Worm (Caenorhabditis elegans) whole organism, L3 larva: Measurements from ENCODE around the gene R13H7.2.

Experiments used
- ZK546.5 ChIP-seq: sonication (generic microtip); optimal IDR thresholded peaks from 2 replicates; lab custom pipeline; 2017; ENCODE audit warnings: missing biosample characterization, missing genetic modification characterization
- aly-2 ChIP-seq: fragments of 150-350 bp; optimal IDR thresholded peaks from 2 replicates; lab custom pipeline; 2014; ENCODE audit warnings: missing biosample characterization, missing genetic modification characterization
- ceh-16 ChIP-seq: sonication (generic microtip); optimal IDR thresholded peaks from 2 replicates; lab custom pipeline; 2017; ENCODE audit warnings: missing biosample characterization, missing genetic modification characterization
- ceh-28 ChIP-seq: fragments of 150-350 bp; optimal IDR thresholded peaks from 2 replicates; lab custom pipeline; 2014; ENCODE audit warnings: missing biosample characterization, missing genetic modification reagents, missing genetic modification characterization
- ceh-82 ChIP-seq: fragments of 150-350 bp; optimal IDR thresholded peaks from 2 replicates; lab custom pipeline; 2014; ENCODE audit warnings: missing biosample characterization, missing genetic modification characterization
- ceh-9 ChIP-seq: sonication (generic microtip); optimal IDR thresholded peaks from 2 replicates; lab custom pipeline; 2018; ENCODE audit warnings: missing biosample characterization, missing genetic modification characterization
- egl-27 ChIP-seq: sonication (generic microtip); optimal IDR thresholded peaks from 4 replicates; lab custom pipeline; 2017; ENCODE audit warnings: missing biosample characterization, missing genetic modification reagents, missing genetic modification characterization
- elt-1 ChIP-seq: fragments of 150-350 bp; optimal IDR thresholded peaks from 2 replicates; lab custom pipeline; 2014; ENCODE audit warnings: missing biosample characterization, missing genetic modification characterization
- elt-2 ChIP-seq: sonication (generic microtip); optimal IDR thresholded peaks from 2 replicates; lab custom pipeline; 2016; ENCODE audit warnings: missing genetic modification reagents, mild to moderate bottlenecking, missing genetic modification characterization, missing compliant biosample characterization
- elt-3 ChIP-seq, 3 experiments: fragments of 150-350 bp in 1 of 3; sonication (generic microtip) in 2 of 3; optimal IDR thresholded peaks; 2 replicates in 2 of 3; 4 replicates in 1 of 3; lab custom pipeline; 2014 to 2017; ENCODE audit warnings: missing biosample characterization in 3 of 3, missing genetic modification characterization in 3 of 3
- eor-1 ChIP-seq, 2 experiments: fragments of 150-350 bp; optimal IDR thresholded peaks; 2 replicates each; lab custom pipeline; 2014 to 2018; ENCODE audit warnings: missing biosample characterization in 2 of 2, missing genetic modification characterization in 2 of 2
- fkh-10 ChIP-seq: sonication (generic microtip); optimal IDR thresholded peaks from 2 replicates; lab custom pipeline; 2017; ENCODE audit warnings: missing biosample characterization, missing genetic modification reagents, missing genetic modification characterization
- fkh-2 ChIP-seq: fragments of 150-350 bp; optimal IDR thresholded peaks from 2 replicates; lab custom pipeline; 2014; ENCODE audit warnings: missing biosample characterization, missing genetic modification reagents, missing genetic modification characterization
- fos-1 ChIP-seq: fragments of 150-350 bp; optimal IDR thresholded peaks from 2 replicates; lab custom pipeline; 2014; ENCODE audit warnings: missing biosample characterization, missing genetic modification characterization
- hmg-11 ChIP-seq: sonication (generic microtip); optimal IDR thresholded peaks from 2 replicates; lab custom pipeline; 2016; ENCODE audit warnings: missing genetic modification characterization, missing compliant biosample characterization
- jun-1 ChIP-seq: fragments of 150-350 bp; optimal IDR thresholded peaks from 2 replicates; lab custom pipeline; 2014; ENCODE audit warnings: missing biosample characterization, missing genetic modification reagents, missing genetic modification characterization
- lin-15B ChIP-seq: fragments of 150-350 bp; optimal IDR thresholded peaks from 2 replicates; lab custom pipeline; 2014; ENCODE audit warnings: missing biosample characterization, missing genetic modification characterization
- lin-39 ChIP-seq: fragments of 150-350 bp; optimal IDR thresholded peaks from 2 replicates; lab custom pipeline; 2018; ENCODE audit warnings: missing biosample characterization, missing genetic modification reagents, missing genetic modification characterization
- lsy-12 ChIP-seq: sonication (generic microtip); optimal IDR thresholded peaks from 2 replicates; lab custom pipeline; 2016; ENCODE audit warnings: mild to moderate bottlenecking, missing genetic modification characterization, missing compliant biosample characterization
- nfya-1 ChIP-seq: sonication (generic microtip); optimal IDR thresholded peaks from 2 replicates; lab custom pipeline; 2017; ENCODE audit warnings: missing genetic modification characterization, mild to moderate bottlenecking, missing compliant biosample characterization, antibody characterized with exemption, moderate library complexity; ENCODE audit not compliant: insufficient read depth
- nhr-11 ChIP-seq: fragments of 150-350 bp; optimal IDR thresholded peaks from 2 replicates; lab custom pipeline; 2014; ENCODE audit warnings: missing biosample characterization, missing genetic modification characterization
- nhr-12 ChIP-seq: fragments of 150-350 bp; optimal IDR thresholded peaks from 2 replicates; lab custom pipeline; 2014; ENCODE audit warnings: missing biosample characterization, missing genetic modification characterization
- nhr-23 ChIP-seq: fragments of 150-350 bp; optimal IDR thresholded peaks from 2 replicates; lab custom pipeline; 2014; ENCODE audit warnings: missing biosample characterization, missing genetic modification reagents, missing genetic modification characterization
- nhr-237 ChIP-seq: fragments of 150-350 bp; optimal IDR thresholded peaks from 2 replicates; lab custom pipeline; 2014; ENCODE audit warnings: missing biosample characterization, missing genetic modification characterization
- nhr-25 ChIP-seq: sonication (generic microtip); optimal IDR thresholded peaks from 2 replicates; lab custom pipeline; 2017; ENCODE audit warnings: missing biosample characterization, missing genetic modification characterization
- nhr-28 ChIP-seq: fragments of 150-350 bp; optimal IDR thresholded peaks from 2 replicates; lab custom pipeline; 2014; ENCODE audit warnings: missing biosample characterization, missing genetic modification characterization
- nhr-76 ChIP-seq: fragments of 150-350 bp; sonication (generic microtip); optimal IDR thresholded peaks from 5 replicates; lab custom pipeline; 2014; ENCODE audit warnings: missing biosample characterization, missing genetic modification characterization
- pha-4 ChIP-seq: fragments of 150-350 bp; optimal IDR thresholded peaks from 2 replicates; lab custom pipeline; 2014; ENCODE audit warnings: missing biosample characterization, missing genetic modification reagents, missing genetic modification characterization
- pqm-1 ChIP-seq: fragments of 150-350 bp; optimal IDR thresholded peaks from 2 replicates; lab custom pipeline; 2017; ENCODE audit warnings: missing biosample characterization, missing genetic modification characterization, inconsistent platforms
- sea-2 ChIP-seq: fragments of 150-350 bp; sonication (generic microtip); optimal IDR thresholded peaks from 4 replicates; lab custom pipeline; 2014; ENCODE audit warnings: missing biosample characterization, missing genetic modification reagents, missing genetic modification characterization
- skn-1 ChIP-seq: fragments of 150-350 bp; optimal IDR thresholded peaks from 2 replicates; lab custom pipeline; 2014; ENCODE audit warnings: missing biosample characterization, missing genetic modification characterization
- snpc-4 ChIP-seq: fragments of 150-350 bp; optimal IDR thresholded peaks from 2 replicates; lab custom pipeline; 2014; ENCODE audit warnings: missing biosample characterization, missing genetic modification characterization
- tbx-2 ChIP-seq: sonication (generic microtip); optimal IDR thresholded peaks from 2 replicates; lab custom pipeline; 2016; ENCODE audit warnings: mild to moderate bottlenecking, missing genetic modification characterization, missing compliant biosample characterization
- unc-62 ChIP-seq: fragments of 150-350 bp; sonication (generic microtip); optimal IDR thresholded peaks from 4 replicates; lab custom pipeline; 2014; ENCODE audit warnings: missing biosample characterization, missing genetic modification reagents, missing genetic modification characterization
- zag-1 ChIP-seq: fragments of 150-350 bp; optimal IDR thresholded peaks from 2 replicates; lab custom pipeline; 2014; ENCODE audit warnings: missing biosample characterization, missing genetic modification characterization
- ztf-11 ChIP-seq: fragments of 150-350 bp; optimal IDR thresholded peaks from 2 replicates; lab custom pipeline; 2014; ENCODE audit warnings: missing biosample characterization, missing genetic modification characterization
- ztf-4 ChIP-seq: fragments of 150-350 bp; optimal IDR thresholded peaks from 2 replicates; lab custom pipeline; 2014; ENCODE audit warnings: missing biosample characterization, missing genetic modification characterization

Gene R13H7.2

DNA sequence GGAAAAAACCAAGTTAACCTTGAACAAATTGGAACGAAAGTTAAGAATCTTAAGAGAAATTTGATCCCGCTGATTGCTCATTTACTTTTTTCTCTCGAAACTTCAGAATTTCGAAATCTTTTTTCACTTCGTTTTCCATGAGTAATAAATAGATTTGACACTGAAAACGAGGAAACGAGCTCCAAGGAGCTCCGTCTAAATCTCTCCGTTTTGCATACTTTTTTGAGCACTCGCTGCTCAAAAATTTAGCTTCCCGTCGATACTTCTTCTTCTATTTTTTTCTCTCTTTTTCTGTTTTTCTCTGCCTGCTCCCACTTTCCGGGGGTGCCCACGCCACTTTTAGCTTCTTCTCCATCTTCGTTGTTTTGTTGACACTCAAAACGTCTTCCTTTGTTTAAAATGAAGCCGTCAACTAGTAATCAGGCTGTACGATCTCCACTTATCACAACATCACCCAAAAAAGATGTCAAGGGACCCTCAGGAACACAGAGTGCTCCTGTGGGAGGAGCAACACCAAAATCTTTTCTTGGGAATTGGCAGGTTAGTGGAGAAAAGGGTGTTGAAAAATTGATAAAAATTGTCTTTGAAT, 52.6 kb downstream of the R13H7.2 start, which contains the start of gene C17H12.10:
TSS of gene C17H12.10 (plus strand) at position 325 of the 589 bp plus-strand sequence.
- TF ChIP-seq jun-1 (tag; lab: Kevin White, UChicago) (no peak), fkh-10 (GFP tag; lab: Kevin White, UChicago) (peak; percentile 41), hmg-11 (tag; lab: Kevin White, UChicago) (peak; percentile 3), eor-1 (tag; optimal IDR thresholded peaks at IDR 0.05; lab: Kevin White, UChicago) (no peak), elt-1 (tag; lab: Kevin White, UChicago) (peak; percentile 71), lin-39 (peak; percentile 67), fos-1 (tag; lab: Kevin White, UChicago) (no peak), lin-15B (tag; lab: Kevin White, UChicago) (peak; percentile 28), unc-62 (GFP tag; lab: Kevin White, UChicago) (no peak), nfya-1 (peak; percentile 54), ceh-16 (tag; lab: Kevin White, UChicago) (no peak)

- TF ChIP-seq nhr-23 (tag; lab: Kevin White, UChicago) (no peak), elt-2 (tag; lab: Kevin White, UChicago) (peak; percentile 5), sea-2 (GFP tag; lab: Kevin White, UChicago) (no peak), skn-1 (tag; lab: Kevin White, UChicago) (no peak), nhr-25 (tag; lab: Kevin White, UChicago) (no peak)
Measured at ce11 chrIV:6804815-6805214, 54.4 kb downstream of the R13H7.2 start, which contains the start of gene C17H12.37. Gene C17H12.37 (plus strand): TSS chrIV:6805115.

DNA sequence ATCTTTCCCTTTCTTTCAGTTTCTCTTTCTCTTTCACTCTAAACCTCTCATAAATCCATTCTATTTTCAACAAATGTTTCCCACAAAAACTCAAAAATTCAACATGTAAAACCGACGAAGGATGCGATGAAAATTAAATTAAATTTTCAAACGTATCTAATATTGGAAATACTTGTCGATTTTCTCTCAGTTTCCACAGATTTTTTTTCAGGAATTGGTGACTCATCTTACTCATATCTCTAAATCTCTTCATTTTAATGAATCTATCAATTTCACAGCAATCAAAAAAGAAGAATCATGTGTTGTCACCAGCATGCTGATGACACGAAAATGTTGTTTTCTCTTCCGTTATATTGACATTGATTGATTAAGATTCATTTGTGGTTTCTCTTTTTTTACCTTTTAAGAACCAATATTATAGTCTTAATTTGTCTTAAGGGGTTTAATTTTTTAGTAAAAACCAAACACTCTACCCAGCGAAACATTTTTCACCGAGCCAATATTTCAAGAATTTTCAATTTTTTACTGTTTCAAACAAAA, 55.3 kb downstream of the R13H7.2 start:
- TF ChIP-seq pha-4 (tag; lab: Kevin White, UChicago), result no peak
- no peak for TF ChIP-seq snpc-4 (tag; lab: Kevin White, UChicago)
- no peak for TF ChIP-seq egl-27 (tag; lab: Kevin White, UChicago)
- TF ChIP-seq ztf-11, result no peak
- TF ChIP-seq tbx-2, result no peak
- TF ChIP-seq unc-62 (GFP tag; lab: Kevin White, UChicago), result no peak
- no peak for TF ChIP-seq pqm-1 (tag; lab: Kevin White, UChicago)
- no peak for TF ChIP-seq nhr-12 (tag; lab: Kevin White, UChicago)
- TF ChIP-seq lin-39, result no peak
- no peak for TF ChIP-seq eor-1 (tag; optimal IDR thresholded peaks at IDR 0.05; lab: Kevin White, UChicago)
- no peak for TF ChIP-seq nhr-28 (tag; lab: Kevin White, UChicago)
- TF ChIP-seq aly-2, result no peak
- TF ChIP-seq jun-1 (tag; lab: Kevin White, UChicago), result no peak
- TF ChIP-seq nhr-23 (tag; lab: Kevin White, UChicago), result no peak
- TF ChIP-seq zag-1, result no peak
- no peak for TF ChIP-seq nhr-237 (tag; lab: Kevin White, UChicago)
- no peak for TF ChIP-seq elt-3 (tag; optimal IDR thresholded peaks at IDR 0.05; lab: Kevin White, UChicago)
- no peak for TF ChIP-seq ceh-9 (tag; lab: Kevin White, UChicago)
- TF ChIP-seq ceh-82 (tag; lab: Kevin White, UChicago), result no peak

DNA sequence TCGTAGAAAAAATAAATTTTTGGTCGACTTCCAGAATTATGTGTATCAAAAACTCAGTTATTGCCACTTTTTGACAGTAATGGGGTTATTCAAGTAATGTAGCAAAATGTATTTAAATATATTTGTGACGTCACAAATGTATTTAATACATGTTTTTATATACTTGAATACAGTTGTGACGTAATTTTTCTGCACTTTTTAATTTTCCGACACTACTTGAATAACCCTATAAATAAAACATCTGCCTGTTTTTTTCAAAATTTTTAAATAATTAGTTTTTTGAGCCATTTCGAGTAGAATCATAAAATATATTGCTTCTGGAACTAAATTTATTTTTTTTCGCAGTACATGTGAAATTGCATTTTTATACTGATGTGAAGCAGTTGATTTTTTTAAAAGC, 55.9 kb downstream of the R13H7.2 start:
- no peak for TF ChIP-seq aly-2
- no peak for TF ChIP-seq fkh-2 (tag; lab: Kevin White, UChicago)
- no peak for TF ChIP-seq ztf-4
- TF ChIP-seq ceh-28 (tag; lab: Kevin White, UChicago), result no peak
- no peak for TF ChIP-seq unc-62 (GFP tag; lab: Kevin White, UChicago)
- no peak for TF ChIP-seq nfya-1
- TF ChIP-seq lsy-12, result no peak
- TF ChIP-seq nhr-237 (tag; lab: Kevin White, UChicago), result no peak
- no peak for TF ChIP-seq ZK546.5 (tag; lab: Kevin White, UChicago)
- no peak for TF ChIP-seq nhr-11 (tag; lab: Kevin White, UChicago)
- no peak for TF ChIP-seq elt-1 (tag; lab: Kevin White, UChicago)
- no peak for TF ChIP-seq nhr-76 (tag; lab: Kevin White, UChicago)
- TF ChIP-seq fos-1 (tag; lab: Kevin White, UChicago), result no peak
- TF ChIP-seq snpc-4 (tag; lab: Kevin White, UChicago), result no peak
- no peak for TF ChIP-seq ceh-16 (tag; lab: Kevin White, UChicago)
- no peak for TF ChIP-seq hmg-11 (tag; lab: Kevin White, UChicago)
- no peak for TF ChIP-seq pha-4 (tag; lab: Kevin White, UChicago)
- TF ChIP-seq elt-3 (tag; optimal IDR thresholded peaks at IDR 0.05; lab: Kevin White, UChicago), result no peak
- no peak for TF ChIP-seq jun-1 (tag; lab: Kevin White, UChicago)
- TF ChIP-seq nhr-12 (tag; lab: Kevin White, UChicago), result no peak
